Fruit fly (Drosophila melanogaster) whole organism, prepupa: ENCODE data around the gene CG3285.

ENCODE experiments used
- CG6276 ChIP-seq: fragments of 200-800 bp; sonication (Bioruptor generic); optimal IDR thresholded peaks from 2 replicates; lab custom pipeline; 2017; ENCODE audit warnings: missing biosample characterization, mild to moderate bottlenecking, missing genetic modification characterization
- CG6854 ChIP-seq: fragments of 200-800 bp; sonication (Bioruptor generic); optimal IDR thresholded peaks from 2 replicates; lab custom pipeline; 2017; ENCODE audit warnings: missing biosample characterization, mild to moderate bottlenecking, missing genetic modification characterization
- cyc ChIP-seq: fragments of 200-800 bp; sonication (Bioruptor generic); optimal IDR thresholded peaks from 3 replicates; lab custom pipeline; 2016; ENCODE audit warnings: missing biosample characterization, missing genetic modification characterization

dm6 chr2L:3303893-3304292, 26.8 kb upstream of the CG3285 start, which contains the start of gene CG3277:
- TF ChIP-seq CG6276 (GFP tag; lab: Kevin White, UChicago) (no peak), cyc (GFP tag; lab: Kevin White, UChicago) (no peak), CG6854 (GFP tag; lab: Kevin White, UChicago) (no peak)
